Fruit fly (Drosophila melanogaster) whole organism, adult: ENCODE measurements around the gene Sgt.

Experiments used
- CG7101 ChIP-seq: fragments of 200-800 bp; sonication (Bioruptor generic); optimal IDR thresholded peaks from 2 replicates; lab custom pipeline; 2018; ENCODE audit warnings: missing biosample characterization, mild to moderate bottlenecking, missing genetic modification characterization, moderate library complexity
- Clk ChIP-seq: fragments of 200-800 bp; sonication (Bioruptor generic); optimal IDR thresholded peaks from 2 replicates; lab custom pipeline; 2017; ENCODE audit warnings: missing biosample characterization, missing genetic modification characterization
- Crg-1 ChIP-seq: fragments of 200-800 bp; sonication (Bioruptor generic); optimal IDR thresholded peaks from 2 replicates; lab custom pipeline; 2016; ENCODE audit warnings: missing biosample characterization, missing genetic modification characterization
- cic ChIP-seq: fragments of 200-800 bp; sonication (Bioruptor generic); optimal IDR thresholded peaks from 2 replicates; lab custom pipeline; 2017; ENCODE audit warnings: missing biosample characterization, mild to moderate bottlenecking, missing genetic modification characterization, moderate library complexity

DNA sequence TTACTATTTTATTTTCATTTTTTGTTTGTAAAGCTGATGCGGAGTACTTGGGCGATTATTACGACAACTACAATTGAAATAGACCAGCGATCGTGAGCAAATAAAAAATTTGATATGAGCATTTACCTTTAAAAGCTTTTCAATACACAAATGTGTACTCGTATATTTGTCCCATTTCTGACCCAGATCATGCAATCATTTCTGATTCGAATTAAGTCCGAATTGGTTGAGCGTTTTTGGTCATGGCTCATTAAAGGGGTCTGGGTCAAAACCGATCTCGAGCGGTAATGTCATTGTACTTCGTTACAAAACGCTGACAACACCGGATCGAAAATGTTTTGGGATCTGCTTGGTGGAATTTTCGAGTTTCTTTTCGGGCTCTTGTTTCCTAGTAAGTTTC, 14.9 kb downstream of the Sgt start, which contains the start of gene CG43220:
- TF ChIP-seq Clk (GFP tag; lab: Kevin White, UChicago) = no peak
- no peak for TF ChIP-seq cic (GFP tag; lab: Kevin White, UChicago)
- TF ChIP-seq CG7101 = no peak
- no peak for TF ChIP-seq Crg-1 (GFP tag; lab: Kevin White, UChicago)
